Fruit fly (Drosophila melanogaster) whole organism, embryonic: ENCODE measurements around the gene CG14110.

Source experiments
- CG11504 ChIP-seq: fragments of 200-800 bp; sonication (Bioruptor generic); optimal IDR thresholded peaks from 3 replicates; lab custom pipeline; 2019; ENCODE audit warnings: missing biosample characterization, mild to moderate bottlenecking, missing genetic modification characterization, moderate library complexity
- CG12299 ChIP-seq: fragments of 200-800 bp; sonication (Bioruptor generic); optimal IDR thresholded peaks from 2 replicates; lab custom pipeline; 2018; ENCODE audit warnings: missing biosample characterization, mild to moderate bottlenecking, missing genetic modification characterization
- CG13123 ChIP-seq: fragments of 200-800 bp; sonication (Bioruptor generic); optimal IDR thresholded peaks from 2 replicates; lab custom pipeline; 2016; ENCODE audit warnings: missing biosample characterization, missing genetic modification characterization
- CG13296 ChIP-seq: fragments of 200-800 bp; sonication (Bioruptor generic); optimal IDR thresholded peaks from 3 replicates; lab custom pipeline; 2018; ENCODE audit warnings: missing biosample characterization, mild to moderate bottlenecking, missing genetic modification characterization
- CG14710 ChIP-seq: fragments of 200-800 bp; sonication (Bioruptor generic); optimal IDR thresholded peaks from 3 replicates; lab custom pipeline; 2019; ENCODE audit warnings: missing biosample characterization, mild to moderate bottlenecking, missing genetic modification characterization, moderate library complexity
- CG17328 ChIP-seq: fragments of 200-800 bp; sonication (Bioruptor generic); IDR thresholded peaks from 2 replicates; pipeline ENCODE4 v1.3.6; 2022; ENCODE audit warnings: missing biosample characterization, missing genetic modification characterization
- CG17359 ChIP-seq: fragments of 200-800 bp; sonication (Bioruptor generic); optimal IDR thresholded peaks from 3 replicates; lab custom pipeline; 2018; ENCODE audit warnings: missing biosample characterization, mild to moderate bottlenecking, missing genetic modification characterization, moderate library complexity
- CG17361 ChIP-seq: fragments of 200-800 bp; sonication (Bioruptor generic); IDR thresholded peaks from 3 replicates; pipeline ENCODE4 v1.3.6; 2022; ENCODE audit warnings: missing biosample characterization, missing genetic modification characterization
- CG2116 ChIP-seq: fragments of 200-800 bp; sonication (Bioruptor generic); optimal IDR thresholded peaks from 3 replicates; lab custom pipeline; 2018; ENCODE audit warnings: missing biosample characterization, mild to moderate bottlenecking, missing genetic modification characterization
- CG2199 ChIP-seq: fragments of 200-800 bp; sonication (Bioruptor generic); IDR thresholded peaks from 3 replicates; pipeline ENCODE4 v1.3.6; 2022; ENCODE audit warnings: missing biosample characterization, missing genetic modification characterization
- CG32767 ChIP-seq: fragments of 200-800 bp; sonication (Bioruptor generic); IDR thresholded peaks from 2 replicates; pipeline ENCODE4 v1.3.6; 2022; ENCODE audit warnings: missing biosample characterization, missing genetic modification characterization
- CG33213 ChIP-seq: fragments of 200-800 bp; sonication (Bioruptor generic); optimal IDR thresholded peaks from 3 replicates; lab custom pipeline; 2016; ENCODE audit warnings: missing biosample characterization, missing genetic modification characterization
- CG34422 ChIP-seq: fragments of 200-800 bp; sonication (Bioruptor generic); IDR thresholded peaks from 3 replicates; pipeline ENCODE4 v1.3.6; 2022; ENCODE audit warnings: missing biosample characterization, missing genetic modification characterization
- CG4404 ChIP-seq: fragments of 200-800 bp; sonication (Bioruptor generic); IDR thresholded peaks from 2 replicates; pipeline ENCODE4 v1.3.6; 2022; ENCODE audit warnings: missing biosample characterization, missing genetic modification characterization
- CG6683 ChIP-seq: fragments of 200-800 bp; sonication (Bioruptor generic); optimal IDR thresholded peaks from 2 replicates; lab custom pipeline; 2017; ENCODE audit warnings: missing biosample characterization, mild to moderate bottlenecking, missing genetic modification characterization, missing genetic modification reagents
- CG7372 ChIP-seq: fragments of 200-800 bp; sonication (Bioruptor generic); IDR thresholded peaks from 2 replicates; pipeline ENCODE4 v1.3.6; 2022; ENCODE audit warnings: missing biosample characterization, missing genetic modification characterization
- CG8944 ChIP-seq: fragments of 200-800 bp; sonication (Bioruptor generic); optimal IDR thresholded peaks from 3 replicates; lab custom pipeline; 2016; ENCODE audit warnings: missing biosample characterization, missing genetic modification characterization
- CG9437 ChIP-seq: fragments of 200-800 bp; sonication (Bioruptor generic); optimal IDR thresholded peaks from 2 replicates; lab custom pipeline; 2018; ENCODE audit warnings: missing biosample characterization, mild to moderate bottlenecking, missing genetic modification characterization
- CG9876 ChIP-seq: fragments of 200-800 bp; sonication (Bioruptor generic); optimal IDR thresholded peaks from 2 replicates; lab custom pipeline; 2016; ENCODE audit warnings: missing biosample characterization, missing genetic modification characterization
- CrebB ChIP-seq: fragments of 200-800 bp; sonication (Bioruptor generic); optimal IDR thresholded peaks from 3 replicates; lab custom pipeline; 2018; ENCODE audit warnings: missing biosample characterization, mild to moderate bottlenecking, missing genetic modification characterization
- D19A ChIP-seq: fragments of 200-800 bp; optimal IDR thresholded peaks from 3 replicates; lab custom pipeline; 2019; ENCODE audit warnings: missing biosample characterization, mild to moderate bottlenecking, missing genetic modification characterization, moderate library complexity
- Deaf1 ChIP-seq: fragments of 200-800 bp; optimal IDR thresholded peaks from 3 replicates; lab custom pipeline; 2019; ENCODE audit warnings: missing biosample characterization, mild to moderate bottlenecking, missing genetic modification characterization, moderate library complexity
- ERR ChIP-seq: fragments of 200-800 bp; sonication (Bioruptor generic); optimal IDR thresholded peaks from 2 replicates; lab custom pipeline; 2016; ENCODE audit warnings: missing biosample characterization, missing genetic modification characterization
- Fer3 ChIP-seq: fragments of 200-800 bp; sonication (Bioruptor generic); optimal IDR thresholded peaks from 2 replicates; lab custom pipeline; 2018; ENCODE audit warnings: missing biosample characterization, mild to moderate bottlenecking, missing genetic modification characterization, moderate library complexity
- HLH54F ChIP-seq: fragments of 200-800 bp; sonication (Bioruptor generic); optimal IDR thresholded peaks from 3 replicates; lab custom pipeline; 2016; ENCODE audit warnings: missing biosample characterization, missing genetic modification characterization
- Hand ChIP-seq: fragments of 200-800 bp; sonication (Bioruptor generic); optimal IDR thresholded peaks from 2 replicates; lab custom pipeline; 2017; ENCODE audit warnings: mild to moderate bottlenecking, missing biosample characterization, missing genetic modification reagents, missing genetic modification characterization
- Pdp1 ChIP-seq, 2 experiments: fragments of 200-800 bp; sonication (Bioruptor generic); optimal IDR thresholded peaks; 3 replicates each; lab custom pipeline; 2016; ENCODE audit warnings: missing biosample characterization in 2 of 2, missing genetic modification characterization in 2 of 2, mild to moderate bottlenecking in 1 of 2, moderate library complexity in 1 of 2
- Six4 ChIP-seq: fragments of 200-800 bp; sonication (Bioruptor generic); optimal IDR thresholded peaks from 2 replicates; lab custom pipeline; 2016; ENCODE audit warnings: missing biosample characterization, missing genetic modification characterization
- Sox102F ChIP-seq: fragments of 200-800 bp; sonication (Bioruptor generic); optimal IDR thresholded peaks from 2 replicates; lab custom pipeline; 2018; ENCODE audit warnings: missing biosample characterization, mild to moderate bottlenecking, missing genetic modification characterization, moderate library complexity
- YL-1 ChIP-seq: fragments of 200-800 bp; sonication (Bioruptor generic); optimal IDR thresholded peaks from 3 replicates; lab custom pipeline; 2017; ENCODE audit warnings: missing biosample characterization, mild to moderate bottlenecking, missing genetic modification characterization
- abd-A ChIP-seq: fragments of 200-800 bp; sonication (Bioruptor generic); optimal IDR thresholded peaks from 3 replicates; lab custom pipeline; 2019; ENCODE audit warnings: missing biosample characterization, mild to moderate bottlenecking, missing genetic modification characterization, moderate library complexity
- aop ChIP-seq: fragments of 200-800 bp; sonication (Bioruptor generic); IDR thresholded peaks from 2 replicates; pipeline ENCODE4 v1.3.6; 2022; ENCODE audit warnings: missing biosample characterization, missing genetic modification characterization
- ap ChIP-seq: fragments of 200-800 bp; sonication (Bioruptor generic); IDR thresholded peaks from 2 replicates; pipeline ENCODE4 v1.3.6; 2022; ENCODE audit warnings: missing biosample characterization, missing genetic modification characterization
- ara ChIP-seq: fragments of 200-800 bp; sonication (Bioruptor generic); IDR thresholded peaks from 2 replicates; pipeline ENCODE4 v1.3.6; 2022; ENCODE audit warnings: missing biosample characterization, missing genetic modification characterization
- cato ChIP-seq: fragments of 200-800 bp; sonication (Bioruptor generic); optimal IDR thresholded peaks from 2 replicates; lab custom pipeline; 2016; ENCODE audit warnings: missing biosample characterization, missing genetic modification characterization, borderline replicate concordance
- cg ChIP-seq: fragments of 200-800 bp; sonication (Bioruptor generic); optimal IDR thresholded peaks from 3 replicates; lab custom pipeline; 2019; ENCODE audit warnings: missing biosample characterization, mild to moderate bottlenecking, missing genetic modification characterization, moderate library complexity
- chinmo ChIP-seq: fragments of 200-800 bp; sonication (Bioruptor generic); IDR thresholded peaks from 4 replicates; pipeline ENCODE4 v1.3.6; 2022; ENCODE audit warnings: missing biosample characterization, missing genetic modification characterization; ENCODE audit not compliant: partially characterized antibody
- chn ChIP-seq: fragments of 200-800 bp; sonication (Bioruptor generic); optimal IDR thresholded peaks from 2 replicates; lab custom pipeline; 2016; ENCODE audit warnings: missing biosample characterization, missing genetic modification characterization
- dm ChIP-seq: fragments of 200-800 bp; sonication (Bioruptor generic); optimal IDR thresholded peaks from 3 replicates; lab custom pipeline; 2016; ENCODE audit warnings: missing biosample characterization, missing genetic modification characterization
- eyg ChIP-seq: fragments of 200-800 bp; sonication (Bioruptor generic); optimal IDR thresholded peaks from 3 replicates; lab custom pipeline; 2016; ENCODE audit warnings: missing biosample characterization, missing genetic modification characterization
- gce ChIP-seq: fragments of 200-800 bp; sonication (Bioruptor generic); IDR thresholded peaks from 3 replicates; pipeline ENCODE4 v1.3.6; 2022; ENCODE audit warnings: missing biosample characterization, missing genetic modification characterization
- gcm2 ChIP-seq: fragments of 200-800 bp; sonication (Bioruptor generic); optimal IDR thresholded peaks from 2 replicates; lab custom pipeline; 2016; ENCODE audit warnings: missing biosample characterization, missing genetic modification characterization
- grn ChIP-seq: fragments of 200-800 bp; sonication (Bioruptor generic); optimal IDR thresholded peaks from 3 replicates; lab custom pipeline; 2017; ENCODE audit warnings: missing biosample characterization, missing genetic modification characterization
- klu ChIP-seq: fragments of 200-800 bp; sonication (Bioruptor generic); IDR thresholded peaks from 2 replicates; pipeline ENCODE4 v1.3.6; 2022; ENCODE audit warnings: missing biosample characterization, missing genetic modification characterization
- lola ChIP-seq, 3 experiments: fragments of >200 bp in 2 of 3; fragments of 200-800 bp in 1 of 3; sonication (Bioruptor generic) in 1 of 3; optimal IDR thresholded peaks; 2 replicates each; lab custom pipeline; 2017 to 2019; ENCODE audit warnings: missing biosample characterization in 3 of 3, missing genetic modification characterization in 3 of 3, mild to moderate bottlenecking in 1 of 3, moderate library complexity in 1 of 3
- mld ChIP-seq: fragments of 200-800 bp; sonication (Bioruptor generic); IDR thresholded peaks from 3 replicates; pipeline ENCODE4 v1.3.6; 2022; ENCODE audit warnings: missing biosample characterization, missing genetic modification characterization; ENCODE audit not compliant: partially characterized antibody
- p53 ChIP-seq: fragments of 200-800 bp; sonication (Bioruptor generic); optimal IDR thresholded peaks from 2 replicates; lab custom pipeline; 2016; ENCODE audit warnings: missing biosample characterization, missing genetic modification characterization
- seq ChIP-seq: fragments of 200-800 bp; sonication (Bioruptor generic); IDR thresholded peaks from 2 replicates; pipeline ENCODE4 v1.3.6; 2022; ENCODE audit warnings: missing biosample characterization, missing genetic modification characterization
- stwl ChIP-seq: fragments of 200-800 bp; sonication (Bioruptor generic); optimal IDR thresholded peaks from 3 replicates; lab custom pipeline; 2018; ENCODE audit warnings: missing biosample characterization, mild to moderate bottlenecking, missing genetic modification characterization, moderate library complexity
- vfl ChIP-seq: fragments of 200-800 bp; sonication (Bioruptor generic); optimal IDR thresholded peaks from 2 replicates; lab custom pipeline; 2016; ENCODE audit warnings: missing biosample characterization, missing genetic modification characterization
- wdn ChIP-seq: fragments of 200-800 bp; sonication (Bioruptor generic); IDR thresholded peaks from 2 replicates; pipeline ENCODE4 v1.3.6; 2022; ENCODE audit warnings: missing biosample characterization, missing genetic modification characterization

Gene CG14110

DNA sequence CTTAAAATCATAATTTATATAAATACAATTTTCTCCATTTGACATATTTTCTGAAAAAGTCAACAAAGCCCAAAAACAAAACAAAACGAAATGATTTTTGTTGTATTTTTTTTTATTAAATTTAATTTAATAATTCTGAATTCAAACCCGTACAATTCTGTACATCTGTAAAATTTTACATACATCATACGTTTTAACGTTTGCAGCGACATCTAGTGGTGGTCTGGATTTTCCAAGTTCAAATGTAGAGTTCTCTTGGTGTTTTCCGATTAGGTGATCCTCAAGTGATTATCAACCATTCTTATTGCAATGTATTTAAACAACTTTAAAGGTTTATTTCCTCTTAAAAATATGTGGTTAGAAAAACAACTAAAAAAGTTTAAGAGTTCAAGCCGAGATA, 26.4 kb downstream of the CG14110 start (continued):
- TF ChIP-seq Sox102F: peak; percentile 39
- TF ChIP-seq Hand: no peak
- no peak for TF ChIP-seq CG6683 (GFP tag; lab: Kevin White, UChicago)
- TF ChIP-seq cg (GFP tag; lab: Kevin White, UChicago): no peak
- no peak for TF ChIP-seq seq
- peak in 1 of 3 experiments; percentile 2 for TF ChIP-seq lola (GFP tag; optimal IDR thresholded peaks at IDR 0.05; lab: Kevin White, UChicago)
- peak; percentile 24 for TF ChIP-seq CG9876 (GFP tag; lab: Kevin White, UChicago)
- peak; percentile 42; the same call in 2 of the 3 replicates for TF ChIP-seq CG17361 (GFP tag; lab: Robert Waterston, UW)
- peak; percentile 14 for TF ChIP-seq D19A (tag; lab: Kevin White, UChicago)
- peak; percentile 26 for TF ChIP-seq CG8944 (GFP tag; lab: Kevin White, UChicago)
- no peak for TF ChIP-seq CG32767 (GFP tag; lab: Robert Waterston, UW)
- TF ChIP-seq CG33213 (GFP tag; lab: Kevin White, UChicago): peak; percentile 49
- peak; percentile 33 to 47 for TF ChIP-seq Pdp1 (GFP tag; optimal IDR thresholded peaks at IDR 0.05; lab: Kevin White, UChicago)
- peak; percentile 61 for TF ChIP-seq stwl (tag; lab: Kevin White, UChicago)
- no peak for TF ChIP-seq CG17328 (GFP tag; lab: Robert Waterston, UW)
- TF ChIP-seq CG12299 (tag; lab: Kevin White, UChicago): no peak
- peak; percentile 54 for TF ChIP-seq CG17359
- no peak for TF ChIP-seq CrebB (tag; lab: Kevin White, UChicago)
- TF ChIP-seq CG9437: no peak
- TF ChIP-seq aop (GFP tag; lab: Robert Waterston, UW): no peak
- TF ChIP-seq CG7372 (GFP tag; lab: Robert Waterston, UW): no peak
- no peak for TF ChIP-seq Deaf1 (tag; lab: Kevin White, UChicago)
- no peak for TF ChIP-seq HLH54F
- TF ChIP-seq abd-A (tag; lab: Kevin White, UChicago): no peak
- TF ChIP-seq ap: no peak
- peak; percentile 18 for TF ChIP-seq CG2116
- peak; percentile 44 for TF ChIP-seq CG11504 (tag; lab: Kevin White, UChicago)
- TF ChIP-seq p53 (GFP tag; lab: Kevin White, UChicago): no peak
- no peak for TF ChIP-seq klu (GFP tag; lab: Robert Waterston, UW)
- no peak for TF ChIP-seq CG13123 (GFP tag; lab: Kevin White, UChicago)
- peak; percentile 65; the same call in 1 of the 3 replicates for TF ChIP-seq CG2199 (GFP tag; lab: Robert Waterston, UW)
- no peak for TF ChIP-seq cato
- TF ChIP-seq ERR (GFP tag; lab: Kevin White, UChicago): no peak
- no peak for TF ChIP-seq eyg
- TF ChIP-seq Fer3: no peak
- TF ChIP-seq CG34422 (GFP tag; lab: Robert Waterston, UW): no peak; the same call in 2 of the 3 replicates
- TF ChIP-seq CG4404: no peak
- TF ChIP-seq dm (GFP tag; lab: Kevin White, UChicago): no peak
- TF ChIP-seq grn (GFP tag; lab: Kevin White, UChicago): no peak
- no peak for TF ChIP-seq gcm2 (GFP tag; lab: Kevin White, UChicago)
- TF ChIP-seq Six4 (GFP tag; lab: Kevin White, UChicago): no peak
- no peak for TF ChIP-seq vfl (GFP tag; lab: Kevin White, UChicago)
- TF ChIP-seq CG14710 (tag; lab: Kevin White, UChicago): peak; percentile 25
- TF ChIP-seq mld (GFP tag; lab: Robert Waterston, UW): no peak
- no peak for TF ChIP-seq wdn (GFP tag; lab: Robert Waterston, UW)
- TF ChIP-seq CG13296 (GFP tag; lab: Kevin White, UChicago): no peak
- no peak for TF ChIP-seq ara (GFP tag; lab: Robert Waterston, UW)
- TF ChIP-seq YL-1 (GFP tag; lab: Kevin White, UChicago): no peak
- TF ChIP-seq chinmo (GFP tag; lab: Robert Waterston, UW): 0 out of 4 replicates have a peak, but pooled peaks have one; percentile 31
- TF ChIP-seq chn (GFP tag; lab: Kevin White, UChicago): peak; percentile 13
- no peak for TF ChIP-seq gce
